Worm (Caenorhabditis elegans): ENCODE data around the gene glb-25.

DNA sequence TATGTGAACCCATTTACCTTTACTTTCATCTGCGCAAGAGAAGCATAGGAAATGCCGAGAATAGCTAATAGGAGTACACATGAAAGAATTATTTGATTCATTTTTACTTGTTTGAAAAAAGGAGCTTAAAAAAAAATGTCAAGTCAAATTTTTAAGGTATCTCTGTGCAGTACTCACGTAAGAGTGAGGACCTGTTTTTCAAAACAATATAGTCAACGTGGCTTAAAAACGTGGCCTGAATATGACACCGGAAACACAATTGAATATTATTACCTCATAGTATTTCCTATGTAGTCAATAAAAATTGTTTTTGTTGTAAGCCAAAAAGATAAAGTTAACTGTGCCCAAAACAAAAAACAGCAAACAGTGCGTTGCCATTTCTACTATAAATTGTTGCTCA, 18.0 kb upstream of the glb-25 start, which contains the start of gene Y32G9A.12:
- no peak for TF ChIP-seq dao-5 (tag; optimal IDR thresholded peaks at IDR 0.05)
- no peak for TF ChIP-seq W03F9.2 (tag; optimal IDR thresholded peaks at IDR 0.05)

Measured in whole organism, L4/young adult.